Fruit fly (Drosophila melanogaster) whole organism, embryonic: Measurements from ENCODE around the gene CG43680.

Experiments
- Antp ChIP-seq: fragments of 200-800 bp; sonication (Bioruptor generic); optimal IDR thresholded peaks from 3 replicates; lab custom pipeline; 2016; ENCODE audit warnings: missing biosample characterization, missing genetic modification characterization
- B-H1 ChIP-seq: fragments of 200-800 bp; sonication (Bioruptor generic); IDR thresholded peaks from 3 replicates; pipeline ENCODE4 v1.3.6; 2022; ENCODE audit warnings: missing biosample characterization, missing genetic modification characterization
- CG10366 ChIP-seq: fragments of 200-800 bp; sonication (Bioruptor generic); IDR thresholded peaks from 2 replicates; pipeline ENCODE4 v1.3.6; 2022; ENCODE audit warnings: missing biosample characterization, missing genetic modification characterization
- CG11085 ChIP-seq: fragments of 200-800 bp; sonication (Bioruptor generic); IDR thresholded peaks from 2 replicates; pipeline ENCODE4 v1.3.6; 2022; ENCODE audit warnings: missing biosample characterization, missing genetic modification characterization
- CG11093 ChIP-seq: fragments of 200-800 bp; sonication (Bioruptor generic); IDR thresholded peaks from 3 replicates; pipeline ENCODE4 v1.3.6; 2022; ENCODE audit warnings: missing biosample characterization, missing genetic modification characterization
- CG11398 ChIP-seq: fragments of 200-800 bp; sonication (Bioruptor generic); optimal IDR thresholded peaks from 2 replicates; lab custom pipeline; 2016; ENCODE audit warnings: missing biosample characterization, missing genetic modification characterization
- CG15479 ChIP-seq: fragments of 200-800 bp; sonication (Bioruptor generic); optimal IDR thresholded peaks from 3 replicates; lab custom pipeline; 2019; ENCODE audit warnings: missing biosample characterization, mild to moderate bottlenecking, missing genetic modification characterization, moderate library complexity
- CG15601 ChIP-seq: fragments of 200-800 bp; sonication (Bioruptor generic); optimal IDR thresholded peaks from 3 replicates; lab custom pipeline; 2019; ENCODE audit warnings: missing biosample characterization, mild to moderate bottlenecking, missing genetic modification characterization, moderate library complexity
- CG1602 ChIP-seq: fragments of 200-800 bp; sonication (Bioruptor generic); optimal IDR thresholded peaks from 3 replicates; lab custom pipeline; 2016; ENCODE audit warnings: missing biosample characterization, missing genetic modification characterization
- CG17385 ChIP-seq: fragments of 200-800 bp; sonication (Bioruptor generic); optimal IDR thresholded peaks from 3 replicates; lab custom pipeline; 2018; ENCODE audit warnings: missing biosample characterization, mild to moderate bottlenecking, missing genetic modification characterization
- CG1792 ChIP-seq: fragments of 200-800 bp; sonication (Bioruptor generic); optimal IDR thresholded peaks from 2 replicates; lab custom pipeline; 2016; ENCODE audit warnings: missing biosample characterization, missing genetic modification characterization
- CG18599 ChIP-seq: fragments of 200-800 bp; sonication (Bioruptor generic); optimal IDR thresholded peaks from 3 replicates; lab custom pipeline; 2017; ENCODE audit warnings: missing biosample characterization, missing genetic modification characterization, mild to moderate bottlenecking, moderate library complexity, missing genetic modification reagents
- CG2712 ChIP-seq: fragments of 200-800 bp; optimal IDR thresholded peaks from 3 replicates; lab custom pipeline; 2019; ENCODE audit warnings: missing biosample characterization, mild to moderate bottlenecking, missing genetic modification characterization, moderate library complexity
- CG32767 ChIP-seq: fragments of 200-800 bp; sonication (Bioruptor generic); IDR thresholded peaks from 2 replicates; pipeline ENCODE4 v1.3.6; 2022; ENCODE audit warnings: missing biosample characterization, missing genetic modification characterization
- CG33213 ChIP-seq: fragments of 200-800 bp; sonication (Bioruptor generic); optimal IDR thresholded peaks from 3 replicates; lab custom pipeline; 2016; ENCODE audit warnings: missing biosample characterization, missing genetic modification characterization
- CG4282 ChIP-seq: fragments of 200-800 bp; sonication (Bioruptor generic); optimal IDR thresholded peaks from 2 replicates; lab custom pipeline; 2016; ENCODE audit warnings: missing biosample characterization, missing genetic modification characterization
- CG7357 ChIP-seq: fragments of 200-800 bp; sonication (Bioruptor generic); IDR thresholded peaks from 3 replicates; pipeline ENCODE4 v1.3.6; 2022; ENCODE audit warnings: missing biosample characterization, missing genetic modification characterization
- CG7839 ChIP-seq: fragments of 200-800 bp; sonication (Bioruptor generic); optimal IDR thresholded peaks from 3 replicates; lab custom pipeline; 2018; ENCODE audit warnings: missing biosample characterization, mild to moderate bottlenecking, missing genetic modification characterization, moderate library complexity
- CG8281 ChIP-seq: fragments of 200-800 bp; sonication (Bioruptor generic); optimal IDR thresholded peaks from 2 replicates; lab custom pipeline; 2018; ENCODE audit warnings: missing biosample characterization, mild to moderate bottlenecking, missing genetic modification characterization, moderate library complexity
- CG9437 ChIP-seq: fragments of 200-800 bp; sonication (Bioruptor generic); optimal IDR thresholded peaks from 2 replicates; lab custom pipeline; 2018; ENCODE audit warnings: missing biosample characterization, mild to moderate bottlenecking, missing genetic modification characterization
- CkIIα-i1 ChIP-seq: fragments of 200-800 bp; sonication (Bioruptor generic); IDR thresholded peaks from 2 replicates; pipeline ENCODE4 v1.3.6; 2022; ENCODE audit warnings: missing biosample characterization, missing genetic modification characterization
- D19A ChIP-seq: fragments of 200-800 bp; optimal IDR thresholded peaks from 3 replicates; lab custom pipeline; 2019; ENCODE audit warnings: missing biosample characterization, mild to moderate bottlenecking, missing genetic modification characterization, moderate library complexity
- Dad ChIP-seq: fragments of 200-800 bp; sonication (Bioruptor generic); optimal IDR thresholded peaks from 3 replicates; lab custom pipeline; 2016; ENCODE audit warnings: missing biosample characterization, missing genetic modification characterization
- Dbx ChIP-seq: fragments of 200-800 bp; sonication (Bioruptor generic); IDR thresholded peaks from 3 replicates; pipeline ENCODE4 v1.3.6; 2022; ENCODE audit warnings: missing biosample characterization, missing genetic modification characterization
- Doc2 ChIP-seq: fragments of 200-800 bp; sonication (Bioruptor generic); IDR thresholded peaks from 2 replicates; pipeline ENCODE4 v1.3.6; 2022; ENCODE audit warnings: missing biosample characterization, missing genetic modification characterization
- Dp ChIP-seq: fragments of 200-800 bp; sonication (Bioruptor generic); optimal IDR thresholded peaks from 2 replicates; lab custom pipeline; 2018; ENCODE audit warnings: missing biosample characterization, mild to moderate bottlenecking, missing genetic modification characterization, moderate library complexity
- ERR ChIP-seq: fragments of 200-800 bp; sonication (Bioruptor generic); optimal IDR thresholded peaks from 2 replicates; lab custom pipeline; 2016; ENCODE audit warnings: missing biosample characterization, missing genetic modification characterization
- Hr3 ChIP-seq: fragments of 200-800 bp; sonication (Bioruptor generic); optimal IDR thresholded peaks from 3 replicates; lab custom pipeline; 2016; ENCODE audit warnings: missing biosample characterization, missing genetic modification characterization
- Kr ChIP-seq: fragments of 200-800 bp; sonication (Bioruptor generic); optimal IDR thresholded peaks from 2 replicates; lab custom pipeline; 2017; ENCODE audit warnings: missing biosample characterization, mild to moderate bottlenecking, missing genetic modification characterization
- Myb ChIP-seq: fragments of 200-800 bp; sonication (Bioruptor generic); optimal IDR thresholded peaks from 2 replicates; lab custom pipeline; 2016; ENCODE audit warnings: missing biosample characterization, missing genetic modification characterization
- NK7.1 ChIP-seq: fragments of 200-800 bp; sonication (Bioruptor generic); optimal IDR thresholded peaks from 3 replicates; lab custom pipeline; 2016; ENCODE audit warnings: missing biosample characterization, missing genetic modification characterization
- Pdp1 ChIP-seq, 2 experiments: fragments of 200-800 bp; sonication (Bioruptor generic); optimal IDR thresholded peaks; 3 replicates each; lab custom pipeline; 2016; ENCODE audit warnings: missing biosample characterization in 2 of 2, missing genetic modification characterization in 2 of 2, mild to moderate bottlenecking in 1 of 2, moderate library complexity in 1 of 2
- bcd ChIP-seq: fragments of 200-800 bp; sonication (Bioruptor generic); optimal IDR thresholded peaks from 2 replicates; lab custom pipeline; 2017; ENCODE audit warnings: missing biosample characterization, mild to moderate bottlenecking, missing genetic modification characterization
- crp ChIP-seq, 2 experiments: fragments of 200-800 bp; sonication (Bioruptor generic); optimal IDR thresholded peaks; 2 replicates in 1 of 2; 3 replicates in 1 of 2; lab custom pipeline; 2017; ENCODE audit warnings: missing biosample characterization in 2 of 2, missing genetic modification characterization in 2 of 2, mild to moderate bottlenecking in 1 of 2, moderate library complexity in 1 of 2
- grau ChIP-seq: fragments of 200-800 bp; optimal IDR thresholded peaks from 3 replicates; lab custom pipeline; 2019; ENCODE audit warnings: missing biosample characterization, mild to moderate bottlenecking, missing genetic modification characterization, moderate library complexity
- lbe ChIP-seq: fragments of 200-800 bp; sonication (Bioruptor generic); optimal IDR thresholded peaks from 2 replicates; lab custom pipeline; 2016; ENCODE audit warnings: missing biosample characterization, mild to moderate bottlenecking, missing genetic modification characterization
- lmd ChIP-seq: fragments of 200-800 bp; sonication (Bioruptor generic); IDR thresholded peaks from 2 replicates; pipeline ENCODE4 v1.3.6; 2022; ENCODE audit warnings: missing biosample characterization, missing genetic modification characterization
- nerfin-2 ChIP-seq: fragments of 200-800 bp; sonication (Bioruptor generic); IDR thresholded peaks from 2 replicates; pipeline ENCODE4 v1.3.6; 2022; ENCODE audit warnings: missing biosample characterization, missing genetic modification characterization; ENCODE audit not compliant: partially characterized antibody
- onecut ChIP-seq: fragments of 200-800 bp; sonication (Bioruptor generic); IDR thresholded peaks from 2 replicates; pipeline ENCODE4 v1.3.6; 2022; ENCODE audit warnings: missing biosample characterization, missing genetic modification characterization
- pb ChIP-seq: fragments of 200-800 bp; sonication (Bioruptor generic); optimal IDR thresholded peaks from 3 replicates; lab custom pipeline; 2016; ENCODE audit warnings: missing biosample characterization, missing genetic modification characterization
- repo ChIP-seq: fragments of 200-800 bp; sonication (Bioruptor generic); optimal IDR thresholded peaks from 2 replicates; lab custom pipeline; 2016; ENCODE audit warnings: missing biosample characterization, missing genetic modification characterization
- ro ChIP-seq: fragments of 200-800 bp; sonication (Bioruptor generic); IDR thresholded peaks from 2 replicates; pipeline ENCODE4 v1.3.6; 2022; ENCODE audit warnings: missing biosample characterization, missing genetic modification characterization
- row ChIP-seq: fragments of 200-800 bp; sonication (Bioruptor generic); IDR thresholded peaks from 3 replicates; pipeline ENCODE4 v1.3.6; 2022; ENCODE audit warnings: missing biosample characterization, missing genetic modification characterization
- sd ChIP-seq: fragments of 200-800 bp; sonication (Bioruptor generic); optimal IDR thresholded peaks from 3 replicates; lab custom pipeline; 2018; ENCODE audit warnings: missing biosample characterization, mild to moderate bottlenecking, missing genetic modification characterization, moderate library complexity
- sens-2 ChIP-seq: fragments of 200-800 bp; sonication (Bioruptor generic); IDR thresholded peaks from 2 replicates; pipeline ENCODE4 v1.3.6; 2022; ENCODE audit warnings: missing biosample characterization, missing genetic modification characterization
- sqz ChIP-seq: fragments of 200-800 bp; sonication (Bioruptor generic); optimal IDR thresholded peaks from 3 replicates; lab custom pipeline; 2018; ENCODE audit warnings: missing biosample characterization, mild to moderate bottlenecking, missing genetic modification characterization
- sug ChIP-seq: fragments of 200-800 bp; optimal IDR thresholded peaks from 2 replicates; lab custom pipeline; 2019; ENCODE audit warnings: missing biosample characterization, mild to moderate bottlenecking, missing genetic modification characterization, moderate library complexity
- tgo ChIP-seq: fragments of 200-800 bp; sonication (Bioruptor generic); IDR thresholded peaks from 3 replicates; pipeline ENCODE4 v1.3.6; 2022; ENCODE audit warnings: missing biosample characterization, missing genetic modification characterization
- tll ChIP-seq, 2 experiments: fragments of 200-800 bp in 1 of 2; fragments of >200 bp in 1 of 2; sonication (Bioruptor generic) in 1 of 2; optimal IDR thresholded peaks; 2 replicates each; lab custom pipeline; 2017 to 2019; ENCODE audit warnings: missing biosample characterization in 2 of 2, missing genetic modification characterization in 2 of 2, mild to moderate bottlenecking in 1 of 2, moderate library complexity in 1 of 2
- trem ChIP-seq: fragments of 200-800 bp; optimal IDR thresholded peaks from 3 replicates; lab custom pipeline; 2019; ENCODE audit warnings: missing biosample characterization, mild to moderate bottlenecking, missing genetic modification characterization, moderate library complexity
- usp ChIP-seq: fragments of >200 bp; optimal IDR thresholded peaks from 2 replicates; lab custom pipeline; 2017; ENCODE audit warnings: missing biosample characterization, missing genetic modification characterization

CG43680 gene

DNA sequence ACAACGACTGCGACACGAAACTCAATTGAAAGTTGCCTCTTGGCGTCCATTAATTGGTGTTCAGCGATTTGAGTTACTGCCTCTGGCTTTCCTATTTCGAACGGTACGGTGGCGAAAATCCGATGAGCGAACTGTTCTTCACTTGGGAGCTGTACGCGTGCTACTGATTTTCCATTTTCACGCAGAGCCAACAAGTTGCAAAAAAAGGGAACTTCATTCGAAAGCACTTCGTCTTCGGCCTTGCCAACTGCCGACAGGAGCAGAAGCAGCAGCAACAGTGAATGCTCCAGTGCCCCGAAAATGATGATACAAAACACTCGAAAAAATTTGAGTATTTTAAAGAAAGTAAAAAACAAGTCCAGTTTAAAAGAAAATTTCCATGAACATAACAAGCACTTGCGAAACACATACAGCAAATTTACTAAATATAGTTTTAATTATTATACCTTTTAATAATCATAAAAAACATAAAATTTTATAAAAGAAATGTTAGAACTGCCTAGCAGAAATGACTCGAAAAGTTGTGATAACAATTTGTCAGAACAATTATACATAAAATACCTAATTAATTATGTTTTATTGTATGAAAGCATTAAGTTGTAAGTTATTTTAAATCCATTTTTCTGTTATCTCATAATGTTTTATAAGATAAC is 19.0 kb downstream of the CG43680 start (continued):
- TF ChIP-seq tll (GFP tag; optimal IDR thresholded peaks at IDR 0.05; lab: Kevin White, UChicago) (no peak), usp (no peak), CkIIα-i1 (no peak), ERR (GFP tag; lab: Kevin White, UChicago) (no peak), CG15601 (no peak), CG11093 (GFP tag; lab: Robert Waterston, UW) (no peak), tgo (GFP tag; lab: Robert Waterston, UW) (no peak), sens-2 (GFP tag; lab: Robert Waterston, UW) (no peak), CG9437 (GFP tag; lab: Kevin White, UChicago) (peak; percentile 40), CG10366 (GFP tag; lab: Robert Waterston, UW) (no peak), CG1792 (no peak), D19A (tag; lab: Kevin White, UChicago) (peak; percentile 32), CG18599 (GFP tag; lab: Kevin White, UChicago) (peak; percentile 82), lmd (GFP tag; lab: Robert Waterston, UW) (no peak), CG8281 (tag; lab: Kevin White, UChicago) (no peak), Kr (GFP tag; lab: Kevin White, UChicago) (no peak), grau (tag; lab: Kevin White, UChicago) (peak; percentile 69), Dad (GFP tag; lab: Kevin White, UChicago) (no peak), repo (GFP tag; lab: Kevin White, UChicago) (no peak), crp (GFP tag; optimal IDR thresholded peaks at IDR 0.05; lab: Kevin White, UChicago) (no peak), onecut (GFP tag; lab: Robert Waterston, UW) (no peak), trem (tag; lab: Kevin White, UChicago) (no peak), sqz (no peak), lbe (GFP tag; lab: Kevin White, UChicago) (no peak), ro (GFP tag; lab: Robert Waterston, UW) (no peak), NK7.1 (GFP tag; lab: Kevin White, UChicago) (no peak), Pdp1 (GFP tag; optimal IDR thresholded peaks at IDR 0.05; lab: Kevin White, UChicago) (no peak), CG11085 (GFP tag; lab: Robert Waterston, UW) (no peak), CG32767 (GFP tag; lab: Robert Waterston, UW) (no peak), Myb (GFP tag; lab: Kevin White, UChicago) (no peak), Dbx (GFP tag; lab: Robert Waterston, UW) (no peak), Antp (GFP tag; lab: Kevin White, UChicago) (no peak), CG4282 (GFP tag; lab: Kevin White, UChicago) (no peak), row (peak; percentile 53), bcd (GFP tag; lab: Kevin White, UChicago) (peak; percentile 49), CG17385 (peak; percentile 38), B-H1 (GFP tag; lab: Robert Waterston, UW) (no peak), CG7839 (tag; lab: Kevin White, UChicago) (peak; percentile 64), nerfin-2 (GFP tag; lab: Robert Waterston, UW) (no peak), CG7357 (GFP tag; lab: Robert Waterston, UW) (no peak), CG2712 (peak; percentile 42), pb (GFP tag; lab: Kevin White, UChicago) (no peak), sd (no peak), sug (tag; lab: Kevin White, UChicago) (peak; percentile 40), CG1602 (GFP tag; lab: Kevin White, UChicago) (peak; percentile 15), CG11398 (no peak), Doc2 (GFP tag; lab: Robert Waterston, UW) (no peak), Dp (GFP tag; lab: Kevin White, UChicago) (no peak), CG33213 (GFP tag; lab: Kevin White, UChicago) (no peak), CG15479 (GFP tag; lab: Kevin White, UChicago) (no peak), Hr3 (GFP tag; lab: Kevin White, UChicago) (peak; percentile 16)
